Fruit fly (Drosophila melanogaster) whole organism, embryonic: ENCODE results near the gene CG13613.

Source experiments
- ATbp ChIP-seq: fragments of 200-800 bp; sonication (Bioruptor generic); optimal IDR thresholded peaks from 2 replicates; lab custom pipeline; 2017; ENCODE audit warnings: missing biosample characterization, mild to moderate bottlenecking, missing genetic modification characterization, missing genetic modification reagents
- Abd-B ChIP-seq: fragments of 200-800 bp; sonication (Bioruptor generic); optimal IDR thresholded peaks from 2 replicates; lab custom pipeline; 2018; ENCODE audit warnings: missing biosample characterization, mild to moderate bottlenecking, missing genetic modification characterization, moderate library complexity
- BEAF-32 ChIP-seq: fragments of 200-800 bp; sonication (Bioruptor generic); optimal IDR thresholded peaks from 3 replicates; lab custom pipeline; 2017; ENCODE audit warnings: missing biosample characterization, missing genetic modification characterization, mild to moderate bottlenecking, moderate library complexity, missing genetic modification reagents
- Bgb ChIP-seq: fragments of 200-800 bp; sonication (Bioruptor generic); IDR thresholded peaks from 2 replicates; pipeline ENCODE4 v1.3.6; 2022; ENCODE audit warnings: missing biosample characterization, missing genetic modification characterization; ENCODE audit not compliant: partially characterized antibody
- CG11560 ChIP-seq: fragments of 200-800 bp; sonication (Bioruptor generic); IDR thresholded peaks from 3 replicates; pipeline ENCODE4 v1.3.6; 2022; ENCODE audit warnings: missing biosample characterization, missing genetic modification characterization
- CG12236 ChIP-seq: fragments of 200-800 bp; sonication (Bioruptor generic); optimal IDR thresholded peaks from 2 replicates; lab custom pipeline; 2016; ENCODE audit warnings: missing biosample characterization, missing genetic modification characterization
- CG12391 ChIP-seq: fragments of 200-800 bp; sonication (Bioruptor generic); optimal IDR thresholded peaks from 3 replicates; lab custom pipeline; 2018; ENCODE audit warnings: missing biosample characterization, mild to moderate bottlenecking, missing genetic modification characterization, moderate library complexity
- CG14050 ChIP-seq: fragments of 200-800 bp; sonication (Bioruptor generic); IDR thresholded peaks from 3 replicates; pipeline ENCODE4 v1.3.6; 2022; ENCODE audit warnings: missing biosample characterization, missing genetic modification characterization
- CG17186 ChIP-seq: fragments of 200-800 bp; sonication (Bioruptor generic); optimal IDR thresholded peaks from 3 replicates; lab custom pipeline; 2017; ENCODE audit warnings: missing biosample characterization, missing genetic modification reagents, missing genetic modification characterization
- CG17802 ChIP-seq: fragments of 200-800 bp; sonication (Bioruptor generic); optimal IDR thresholded peaks from 2 replicates; lab custom pipeline; 2018; ENCODE audit warnings: missing biosample characterization, mild to moderate bottlenecking, missing genetic modification characterization, moderate library complexity
- CG18262 ChIP-seq: fragments of 200-800 bp; optimal IDR thresholded peaks from 3 replicates; lab custom pipeline; 2019; ENCODE audit warnings: missing biosample characterization, mild to moderate bottlenecking, missing genetic modification characterization, moderate library complexity
- CG18764 ChIP-seq: fragments of 200-800 bp; sonication (Bioruptor generic); optimal IDR thresholded peaks from 3 replicates; lab custom pipeline; 2016; ENCODE audit warnings: missing biosample characterization, missing genetic modification characterization
- CG2116 ChIP-seq: fragments of 200-800 bp; sonication (Bioruptor generic); optimal IDR thresholded peaks from 3 replicates; lab custom pipeline; 2018; ENCODE audit warnings: missing biosample characterization, mild to moderate bottlenecking, missing genetic modification characterization
- CG31388 ChIP-seq: fragments of 200-800 bp; sonication (Bioruptor generic); optimal IDR thresholded peaks from 2 replicates; lab custom pipeline; 2016; ENCODE audit warnings: missing biosample characterization, missing genetic modification characterization
- CG33557 ChIP-seq: fragments of 200-800 bp; sonication (Bioruptor generic); optimal IDR thresholded peaks from 2 replicates; lab custom pipeline; 2019; ENCODE audit warnings: missing biosample characterization, mild to moderate bottlenecking, missing genetic modification characterization, moderate library complexity
- CG4617 ChIP-seq: fragments of 200-800 bp; sonication (Bioruptor generic); optimal IDR thresholded peaks from 3 replicates; lab custom pipeline; 2016; ENCODE audit warnings: missing biosample characterization, missing genetic modification characterization, borderline replicate concordance
- CG5180 ChIP-seq: fragments of 200-800 bp; sonication (Bioruptor generic); optimal IDR thresholded peaks from 3 replicates; lab custom pipeline; 2017; ENCODE audit warnings: missing biosample characterization, missing genetic modification characterization, mild to moderate bottlenecking, moderate library complexity, missing genetic modification reagents
- CG9797 ChIP-seq: fragments of 200-800 bp; sonication (Bioruptor generic); optimal IDR thresholded peaks from 3 replicates; lab custom pipeline; 2018; ENCODE audit warnings: missing biosample characterization, mild to moderate bottlenecking, missing genetic modification characterization
- CHES-1-like ChIP-seq: fragments of 200-800 bp; sonication (Bioruptor generic); optimal IDR thresholded peaks from 2 replicates; lab custom pipeline; 2016; ENCODE audit warnings: missing biosample characterization, missing genetic modification characterization
- CTCF ChIP-seq: fragments of 200-800 bp; sonication (Bioruptor generic); optimal IDR thresholded peaks from 2 replicates; lab custom pipeline; 2017; ENCODE audit warnings: missing biosample characterization, mild to moderate bottlenecking, missing genetic modification characterization, moderate library complexity
- Chrac-16 ChIP-seq: fragments of 200-800 bp; sonication (Bioruptor generic); optimal IDR thresholded peaks from 3 replicates; lab custom pipeline; 2016; ENCODE audit warnings: missing biosample characterization, missing genetic modification characterization
- CoRest ChIP-seq: fragments of 200-800 bp; sonication (Bioruptor generic); optimal IDR thresholded peaks from 3 replicates; lab custom pipeline; 2018; ENCODE audit warnings: missing biosample characterization, mild to moderate bottlenecking, missing genetic modification characterization, moderate library complexity
- Dad ChIP-seq: fragments of 200-800 bp; sonication (Bioruptor generic); optimal IDR thresholded peaks from 3 replicates; lab custom pipeline; 2016; ENCODE audit warnings: missing biosample characterization, missing genetic modification characterization
- Dip3 ChIP-seq: fragments of 200-800 bp; sonication (Bioruptor generic); optimal IDR thresholded peaks from 3 replicates; lab custom pipeline; 2016; ENCODE audit warnings: missing biosample characterization, missing genetic modification characterization
- Dref ChIP-seq: fragments of 200-800 bp; sonication (Bioruptor generic); IDR thresholded peaks from 2 replicates; pipeline ENCODE4 v1.3.6; 2022; ENCODE audit warnings: missing biosample characterization, missing genetic modification characterization
- Ets65A ChIP-seq: fragments of 200-800 bp; sonication (Bioruptor generic); peaks from one replicate; lab custom pipeline; 2016; ENCODE audit warnings: missing biosample characterization, missing genetic modification characterization
- Gug ChIP-seq: fragments of 200-800 bp; sonication (Bioruptor generic); IDR thresholded peaks from 4 replicates; pipeline ENCODE4 v1.3.6; 2022; ENCODE audit warnings: missing biosample characterization, missing genetic modification characterization
- MBD-R2 ChIP-seq: fragments of 200-800 bp; sonication (Bioruptor generic); IDR thresholded peaks from 2 replicates; pipeline ENCODE4 v1.3.6; 2022; ENCODE audit warnings: missing biosample characterization, missing genetic modification characterization
- MESR4 ChIP-seq: fragments of 200-800 bp; sonication (Bioruptor generic); optimal IDR thresholded peaks from 2 replicates; lab custom pipeline; 2018; ENCODE audit warnings: missing biosample characterization, mild to moderate bottlenecking, missing genetic modification characterization, moderate library complexity
- Med ChIP-seq: fragments of 200-800 bp; sonication (Bioruptor generic); peaks from one replicate; lab custom pipeline; 2016; ENCODE audit warnings: missing biosample characterization, missing genetic modification characterization, mild to moderate bottlenecking, inconsistent platforms, moderate library complexity
- Opbp ChIP-seq: fragments of 200-800 bp; sonication (Bioruptor generic); IDR thresholded peaks from 3 replicates; pipeline ENCODE4 v1.3.6; 2022; ENCODE audit warnings: missing biosample characterization, missing genetic modification characterization; ENCODE audit not compliant: partially characterized antibody
- Sin3A ChIP-seq: fragments of >200 bp; optimal IDR thresholded peaks from 2 replicates; lab custom pipeline; 2018
- al ChIP-seq: fragments of 200-800 bp; sonication (Bioruptor generic); IDR thresholded peaks from 2 replicates; pipeline ENCODE4 v1.3.6; 2022; ENCODE audit warnings: missing biosample characterization, missing genetic modification characterization
- ara ChIP-seq: fragments of 200-800 bp; sonication (Bioruptor generic); IDR thresholded peaks from 2 replicates; pipeline ENCODE4 v1.3.6; 2022; ENCODE audit warnings: missing biosample characterization, missing genetic modification characterization
- bigmax ChIP-seq: fragments of 200-800 bp; sonication (Bioruptor generic); optimal IDR thresholded peaks from 2 replicates; lab custom pipeline; 2018; ENCODE audit warnings: missing biosample characterization, mild to moderate bottlenecking, missing genetic modification characterization
- cad ChIP-seq: fragments of >200 bp; optimal IDR thresholded peaks from 2 replicates; lab custom pipeline; 2017; ENCODE audit warnings: missing biosample characterization, missing genetic modification characterization
- dysf ChIP-seq: fragments of 200-800 bp; sonication (Bioruptor generic); IDR thresholded peaks from 3 replicates; pipeline ENCODE4 v1.3.6; 2022; ENCODE audit warnings: missing biosample characterization, missing genetic modification characterization
- esg ChIP-seq: fragments of 200-800 bp; sonication (Bioruptor generic); conservative IDR thresholded peaks from 2 replicates; pipeline ENCODE4 v1.3.6; 2022; ENCODE audit warnings: missing biosample characterization, missing genetic modification characterization
- exex ChIP-seq: fragments of 200-800 bp; sonication (Bioruptor generic); optimal IDR thresholded peaks from 4 replicates; lab custom pipeline; 2018; ENCODE audit warnings: missing biosample characterization, mild to moderate bottlenecking, missing genetic modification characterization, moderate library complexity
- ftz-f1 ChIP-seq: fragments of 200-800 bp; sonication (Bioruptor generic); optimal IDR thresholded peaks from 2 replicates; lab custom pipeline; 2016; ENCODE audit warnings: missing biosample characterization, missing genetic modification characterization
- gce ChIP-seq: fragments of 200-800 bp; sonication (Bioruptor generic); IDR thresholded peaks from 3 replicates; pipeline ENCODE4 v1.3.6; 2022; ENCODE audit warnings: missing biosample characterization, missing genetic modification characterization
- gfzf ChIP-seq: fragments of 200-800 bp; sonication (Bioruptor generic); optimal IDR thresholded peaks from 2 replicates; lab custom pipeline; 2016; ENCODE audit warnings: missing biosample characterization, mild to moderate bottlenecking, missing genetic modification characterization, moderate library complexity
- gt ChIP-seq: fragments of 200-800 bp; sonication (Bioruptor generic); IDR thresholded peaks from 2 replicates; pipeline ENCODE4 v1.3.6; 2022; ENCODE audit warnings: missing biosample characterization, missing genetic modification characterization
- knrl ChIP-seq: fragments of 200-800 bp; sonication (Bioruptor generic); IDR thresholded peaks from 3 replicates; pipeline ENCODE4 v1.3.6; 2022; ENCODE audit warnings: missing biosample characterization, missing genetic modification characterization; ENCODE audit not compliant: partially characterized antibody
- nmo ChIP-seq: fragments of 200-800 bp; sonication (Bioruptor generic); optimal IDR thresholded peaks from 2 replicates; lab custom pipeline; 2018; ENCODE audit warnings: missing biosample characterization, mild to moderate bottlenecking, missing genetic modification characterization, moderate library complexity
- pho ChIP-seq: fragments of 200-800 bp; sonication (Bioruptor generic); optimal IDR thresholded peaks from 2 replicates; lab custom pipeline; 2016; ENCODE audit warnings: missing biosample characterization, missing genetic modification characterization
- phol ChIP-seq: fragments of 200-800 bp; sonication (Bioruptor generic); optimal IDR thresholded peaks from 3 replicates; lab custom pipeline; 2018; ENCODE audit warnings: missing biosample characterization, mild to moderate bottlenecking, missing genetic modification characterization, moderate library complexity
- slbo ChIP-seq: fragments of 200-800 bp; sonication (Bioruptor generic); IDR thresholded peaks from 2 replicates; pipeline ENCODE4 v1.3.6; 2022; ENCODE audit warnings: missing biosample characterization, missing genetic modification characterization
- trem ChIP-seq: fragments of 200-800 bp; optimal IDR thresholded peaks from 3 replicates; lab custom pipeline; 2019; ENCODE audit warnings: missing biosample characterization, mild to moderate bottlenecking, missing genetic modification characterization, moderate library complexity
- vvl ChIP-seq: fragments of 200-800 bp; sonication (Bioruptor generic); IDR thresholded peaks from 2 replicates; pipeline ENCODE4 v1.3.6; 2022; ENCODE audit warnings: missing biosample characterization, missing genetic modification characterization
- wek ChIP-seq: fragments of 200-800 bp; sonication (Bioruptor generic); optimal IDR thresholded peaks from 3 replicates; lab custom pipeline; 2018; ENCODE audit warnings: missing biosample characterization, mild to moderate bottlenecking, missing genetic modification characterization, moderate library complexity

The CG13613 gene

DNA sequence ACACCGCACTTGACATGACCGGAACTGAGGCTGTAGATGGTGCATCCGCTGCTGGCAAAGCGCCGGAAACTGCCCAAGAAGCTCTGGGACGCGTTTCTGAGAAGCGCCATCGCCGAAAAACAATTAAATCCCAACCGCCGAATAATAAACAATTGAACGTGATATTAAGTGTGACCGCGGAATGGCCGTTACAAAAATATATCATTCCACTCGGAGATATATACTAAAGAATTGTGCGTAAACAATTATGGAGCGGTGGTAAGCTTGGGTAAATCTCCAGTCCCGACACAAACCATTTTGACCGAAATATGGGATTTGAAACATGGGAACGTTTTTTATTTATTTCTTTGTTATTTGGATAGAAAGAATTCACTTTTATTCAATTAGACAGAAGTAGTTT lies 5.4 kb upstream of the CG13613 start, which contains the start of gene CG18528 (continued):
- TF ChIP-seq Opbp (GFP tag; lab: Robert Waterston, UW) (peak; percentile 34; the same call in 1 of the 3 replicates), gce (GFP tag; lab: Robert Waterston, UW) (no peak), esg (GFP tag; lab: Robert Waterston, UW) (no peak), CG31388 (GFP tag; lab: Kevin White, UChicago) (no peak), vvl (GFP tag; lab: Robert Waterston, UW) (0 out of 2 replicates have a peak, but pooled peaks have one; percentile 10), CHES-1-like (GFP tag; lab: Kevin White, UChicago) (peak; percentile 39), MESR4 (peak; percentile 17), CG17802 (peak; percentile 51), Med (GFP tag; lab: Kevin White, UChicago) (peak; percentile 86), al (GFP tag; lab: Robert Waterston, UW) (no peak), ara (GFP tag; lab: Robert Waterston, UW) (no peak), BEAF-32 (GFP tag; lab: Kevin White, UChicago) (peak; percentile 59), bigmax (no peak), trem (tag; lab: Kevin White, UChicago) (peak; percentile 49), CG12236 (GFP tag; lab: Kevin White, UChicago) (peak; percentile 3), CoRest (peak; percentile 64), nmo (peak; percentile 43), cad (GFP tag; lab: Kevin White, UChicago) (no peak), wek (GFP tag; lab: Kevin White, UChicago) (no peak), ftz-f1 (GFP tag; lab: Kevin White, UChicago) (no peak), slbo (GFP tag; lab: Robert Waterston, UW) (no peak), CTCF (peak; percentile 62), CG9797 (GFP tag; lab: Kevin White, UChicago) (peak; percentile 82), CG4617 (GFP tag; lab: Kevin White, UChicago) (peak; percentile 15), CG18262 (no peak), CG33557 (no peak), CG17186 (GFP tag; lab: Kevin White, UChicago) (peak; percentile 28), pho (GFP tag; lab: Kevin White, UChicago) (peak; percentile 6), MBD-R2 (peak; percentile 80), Abd-B (GFP tag; lab: Kevin White, UChicago) (peak; percentile 82), knrl (peak; percentile 15; the same call in 1 of the 3 replicates), phol (peak; percentile 47), Gug (GFP tag; lab: Robert Waterston, UW) (no peak), gfzf (GFP tag; lab: Kevin White, UChicago) (peak; percentile 96), CG2116 (peak; percentile 52), CG14050 (GFP tag; lab: Robert Waterston, UW) (no peak), CG18764 (GFP tag; lab: Kevin White, UChicago) (no peak), Ets65A (peak; percentile 85), Dad (GFP tag; lab: Kevin White, UChicago) (no peak), Chrac-16 (GFP tag; lab: Kevin White, UChicago) (no peak), Dip3 (GFP tag; lab: Kevin White, UChicago) (peak; percentile 53), dysf (GFP tag; lab: Robert Waterston, UW) (0 out of 3 replicates have a peak, but pooled peaks have one; percentile 6), Dref (GFP tag; lab: Robert Waterston, UW) (0 out of 2 replicates have a peak, but pooled peaks have one; percentile 33), CG5180 (GFP tag; lab: Kevin White, UChicago) (no peak), Bgb (no peak; the same call in 1 of the 2 replicates), ATbp (no peak), CG12391 (tag; lab: Kevin White, UChicago) (peak; percentile 6), Sin3A (lab: Kevin White, UChicago) (peak; percentile 29), gt (GFP tag; lab: Robert Waterston, UW) (no peak), exex (tag; lab: Kevin White, UChicago) (peak; percentile 6), CG11560 (peak; percentile 54; the same call in 1 of the 3 replicates)
